Worm (Caenorhabditis elegans): Measurements from ENCODE around the gene T27A10.6.

Gene T27A10.6

DNA sequence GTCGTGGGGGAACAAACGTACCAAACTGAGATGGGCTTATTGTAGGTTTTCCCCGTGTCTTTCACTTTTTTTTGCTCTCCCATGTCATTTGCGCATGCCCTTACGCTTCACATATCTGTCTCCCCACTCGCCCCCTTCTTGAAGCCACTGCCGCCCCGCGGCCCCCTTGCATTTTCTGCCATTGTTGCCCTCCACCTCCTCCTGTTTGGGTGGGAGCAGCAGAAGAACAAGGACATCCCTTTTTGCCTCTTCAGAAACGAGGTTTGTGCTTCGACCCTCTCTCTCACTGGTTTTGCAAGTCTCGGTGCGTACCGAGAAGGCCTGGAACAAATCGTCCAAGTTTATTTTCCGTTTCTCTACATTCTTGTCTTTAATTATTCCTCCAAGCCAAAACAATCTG is 42.0 kb downstream of the T27A10.6 start:
- TF ChIP-seq sea-1 (GFP tag; conservative IDR thresholded peaks at IDR 0.05) = no peak
- TF ChIP-seq hmg-4 (GFP tag; optimal IDR thresholded peaks at IDR 0.05) = no peak
- TF ChIP-seq tbx-37 (GFP tag; conservative IDR thresholded peaks at IDR 0.05) = no peak
- no peak for TF ChIP-seq scrt-1 (GFP tag; IDR thresholded peaks at IDR 0.05)
- TF ChIP-seq hmbx-1 (tag; optimal IDR thresholded peaks at IDR 0.05) = no peak
- TF ChIP-seq B0310.2 (tag; optimal IDR thresholded peaks at IDR 0.05) = no peak
- no peak for TF ChIP-seq tra-4 (tag; optimal IDR thresholded peaks at IDR 0.05)
- no peak for TF ChIP-seq tbx-11 (GFP tag; IDR thresholded peaks at IDR 0.05)
- TF ChIP-seq hnd-1 (tag; optimal IDR thresholded peaks at IDR 0.05) = no peak
- TF ChIP-seq pes-1 (GFP tag; IDR thresholded peaks at IDR 0.05) = no peak
- no peak for TF ChIP-seq ets-7 (tag; optimal IDR thresholded peaks at IDR 0.05)
- TF ChIP-seq ceh-36 (tag; optimal IDR thresholded peaks at IDR 0.05) = no peak
- no peak for TF ChIP-seq aly-1 (tag; optimal IDR thresholded peaks at IDR 0.05)
- TF ChIP-seq ceh-13 (GFP tag; optimal IDR thresholded peaks at IDR 0.05) = no peak
- no peak for TF ChIP-seq ama-1 (optimal IDR thresholded peaks at IDR 0.05)
- TF ChIP-seq flt-1 (GFP tag; IDR thresholded peaks at IDR 0.05) = no peak
- no peak for TF ChIP-seq F13C5.2 (tag; optimal IDR thresholded peaks at IDR 0.05)

DNA sequence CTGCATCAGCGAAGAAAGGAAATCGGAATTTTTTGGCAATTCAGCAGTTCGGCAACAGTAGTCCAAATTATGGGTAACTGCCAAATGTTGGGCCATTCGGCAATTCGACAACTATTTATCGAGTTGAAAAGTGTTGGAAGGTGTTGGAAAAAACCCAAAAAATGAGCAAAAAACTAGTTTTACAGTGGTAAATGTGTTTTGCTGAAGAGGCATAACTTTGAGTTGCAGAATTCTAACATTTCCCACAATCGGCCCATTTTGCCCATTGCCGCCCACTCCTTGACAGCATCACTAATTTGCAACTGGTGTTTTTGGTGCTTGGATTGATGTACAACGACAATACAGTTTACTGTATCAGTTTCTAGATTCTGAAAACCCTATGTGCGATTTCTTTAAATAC is 42.5 kb downstream of the T27A10.6 start:
- no peak for TF ChIP-seq ceh-13 (GFP tag; optimal IDR thresholded peaks at IDR 0.05)
- TF ChIP-seq ama-1 (optimal IDR thresholded peaks at IDR 0.05) = no peak
- no peak for TF ChIP-seq pes-1 (GFP tag; IDR thresholded peaks at IDR 0.05)
- no peak for TF ChIP-seq F13C5.2 (tag; optimal IDR thresholded peaks at IDR 0.05)
- TF ChIP-seq tbx-37 (GFP tag; conservative IDR thresholded peaks at IDR 0.05) = no peak
- no peak for TF ChIP-seq scrt-1 (GFP tag; IDR thresholded peaks at IDR 0.05)

DNA sequence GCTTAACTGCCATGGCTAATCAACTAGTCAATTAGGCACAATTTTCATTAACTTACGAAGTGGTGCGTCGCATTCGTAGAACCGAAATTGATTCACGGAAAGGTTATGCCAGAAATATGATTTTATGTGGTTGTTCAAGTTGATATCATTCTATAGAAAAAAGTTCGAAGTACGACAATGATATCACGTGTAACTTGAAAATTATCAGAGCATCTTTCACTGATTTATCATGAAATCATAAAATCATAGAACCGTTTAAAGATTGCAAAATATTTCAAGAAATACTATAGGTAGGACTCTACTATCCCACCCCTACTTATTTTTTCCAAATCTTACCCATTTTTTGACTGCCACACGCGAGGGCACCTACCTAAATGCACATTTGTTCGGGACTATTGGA is 43.2 kb downstream of the T27A10.6 start:
- no peak for TF ChIP-seq ceh-13 (GFP tag; optimal IDR thresholded peaks at IDR 0.05)
- no peak for TF ChIP-seq pes-1 (GFP tag; IDR thresholded peaks at IDR 0.05)
- no peak for TF ChIP-seq scrt-1 (GFP tag; IDR thresholded peaks at IDR 0.05)
- TF ChIP-seq hmbx-1 (tag; optimal IDR thresholded peaks at IDR 0.05) = no peak
- no peak for TF ChIP-seq sea-1 (GFP tag; conservative IDR thresholded peaks at IDR 0.05)
- TF ChIP-seq tbx-37 (GFP tag; conservative IDR thresholded peaks at IDR 0.05) = no peak
- no peak for TF ChIP-seq ama-1 (optimal IDR thresholded peaks at IDR 0.05)
- TF ChIP-seq tbx-11 (GFP tag; IDR thresholded peaks at IDR 0.05) = no peak

DNA sequence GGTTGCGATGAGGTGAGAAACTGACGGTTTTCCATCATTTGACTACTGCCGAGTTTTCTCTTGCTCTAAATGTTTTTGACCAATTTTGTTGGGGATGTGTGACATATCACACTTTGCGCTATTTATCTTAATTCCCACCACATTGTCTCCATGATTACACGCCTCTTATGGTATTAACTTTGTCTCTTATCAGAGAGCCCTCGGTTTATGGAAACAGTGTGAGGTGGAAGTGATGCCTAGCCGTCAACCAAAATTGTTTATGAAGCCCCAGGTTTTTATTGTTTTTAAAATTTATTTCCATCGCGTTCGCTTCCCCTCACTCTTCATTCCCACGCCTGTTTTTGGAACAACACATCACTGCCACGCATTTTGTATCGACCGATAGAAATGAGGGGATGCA is 45.0 kb downstream of the T27A10.6 start:
- TF ChIP-seq sea-1 (GFP tag; conservative IDR thresholded peaks at IDR 0.05) (no peak), ets-7 (tag; optimal IDR thresholded peaks at IDR 0.05) (no peak), tra-4 (tag; optimal IDR thresholded peaks at IDR 0.05) (no peak), B0310.2 (tag; optimal IDR thresholded peaks at IDR 0.05) (no peak), ceh-36 (tag; optimal IDR thresholded peaks at IDR 0.05) (no peak), tbx-37 (GFP tag; conservative IDR thresholded peaks at IDR 0.05) (no peak), tbx-11 (GFP tag; IDR thresholded peaks at IDR 0.05) (no peak), flt-1 (GFP tag; IDR thresholded peaks at IDR 0.05) (no peak), hmg-4 (GFP tag; optimal IDR thresholded peaks at IDR 0.05) (no peak), ceh-13 (GFP tag; optimal IDR thresholded peaks at IDR 0.05) (no peak), scrt-1 (GFP tag; IDR thresholded peaks at IDR 0.05) (no peak), pes-1 (GFP tag; IDR thresholded peaks at IDR 0.05) (no peak), hmbx-1 (tag; optimal IDR thresholded peaks at IDR 0.05) (no peak)

DNA sequence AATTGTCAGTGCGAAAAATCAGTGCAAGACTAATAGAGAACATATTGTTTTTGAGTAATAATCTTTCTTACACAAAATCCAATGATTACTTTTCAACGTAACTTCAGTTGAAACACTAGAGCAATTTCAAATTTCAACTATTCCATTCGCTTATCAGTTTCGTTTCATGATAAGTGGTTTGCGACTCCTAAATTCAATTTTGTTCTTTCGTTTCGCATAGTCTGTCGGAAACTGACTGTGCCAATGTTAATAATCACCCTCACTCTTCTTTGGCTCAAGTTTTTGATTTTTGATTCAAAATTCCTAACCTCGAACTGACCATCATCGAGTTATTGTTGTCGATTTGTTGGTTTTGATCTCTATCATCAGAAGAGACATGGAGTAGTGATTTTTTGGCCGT is 47.4 kb downstream of the T27A10.6 start:
- TF ChIP-seq ceh-36 (tag; optimal IDR thresholded peaks at IDR 0.05) (no peak), tra-4 (tag; optimal IDR thresholded peaks at IDR 0.05) (no peak), ama-1 (optimal IDR thresholded peaks at IDR 0.05) (no peak), hnd-1 (tag; optimal IDR thresholded peaks at IDR 0.05) (no peak), pes-1 (GFP tag; IDR thresholded peaks at IDR 0.05) (no peak), tbx-11 (GFP tag; IDR thresholded peaks at IDR 0.05) (no peak), F13C5.2 (tag; optimal IDR thresholded peaks at IDR 0.05) (no peak), flt-1 (GFP tag; IDR thresholded peaks at IDR 0.05) (no peak), scrt-1 (GFP tag; IDR thresholded peaks at IDR 0.05) (no peak), B0310.2 (tag; optimal IDR thresholded peaks at IDR 0.05) (no peak), sea-1 (GFP tag; conservative IDR thresholded peaks at IDR 0.05) (no peak), hmbx-1 (tag; optimal IDR thresholded peaks at IDR 0.05) (no peak), ets-7 (tag; optimal IDR thresholded peaks at IDR 0.05) (no peak), aly-1 (tag; optimal IDR thresholded peaks at IDR 0.05) (no peak), tbx-37 (GFP tag; conservative IDR thresholded peaks at IDR 0.05) (no peak)

DNA sequence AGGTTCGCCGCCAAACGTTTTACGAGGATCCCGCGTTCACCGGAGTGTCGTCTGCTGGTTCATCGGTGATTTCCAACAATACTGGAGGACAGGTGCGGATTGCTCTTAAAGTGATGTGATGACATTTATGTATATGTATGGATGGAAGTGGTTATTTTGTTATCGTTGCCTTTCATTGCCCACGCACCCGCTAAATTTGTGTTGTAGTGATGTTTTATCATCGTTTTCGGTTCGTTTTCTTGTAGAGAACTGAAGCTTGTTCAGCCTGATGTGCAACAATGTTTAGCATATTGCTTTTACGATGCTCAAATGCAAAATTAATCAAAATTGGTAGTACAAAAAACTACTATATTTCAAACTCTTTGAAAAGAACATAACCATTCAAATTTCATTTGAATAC is 48.3 kb downstream of the T27A10.6 start:
- no peak for TF ChIP-seq tbx-37 (GFP tag; conservative IDR thresholded peaks at IDR 0.05)
- no peak for TF ChIP-seq hmg-4 (GFP tag; optimal IDR thresholded peaks at IDR 0.05)
- no peak for TF ChIP-seq hmbx-1 (tag; optimal IDR thresholded peaks at IDR 0.05)
- no peak for TF ChIP-seq ceh-13 (GFP tag; optimal IDR thresholded peaks at IDR 0.05)
- TF ChIP-seq B0310.2 (tag; optimal IDR thresholded peaks at IDR 0.05) = no peak
- no peak for TF ChIP-seq scrt-1 (GFP tag; IDR thresholded peaks at IDR 0.05)
- TF ChIP-seq tra-4 (tag; optimal IDR thresholded peaks at IDR 0.05) = no peak
- TF ChIP-seq sea-1 (GFP tag; conservative IDR thresholded peaks at IDR 0.05) = no peak
- TF ChIP-seq flt-1 (GFP tag; IDR thresholded peaks at IDR 0.05) = no peak
- no peak for TF ChIP-seq F13C5.2 (tag; optimal IDR thresholded peaks at IDR 0.05)
- TF ChIP-seq ceh-36 (tag; optimal IDR thresholded peaks at IDR 0.05) = no peak
- no peak for TF ChIP-seq tbx-11 (GFP tag; IDR thresholded peaks at IDR 0.05)
- TF ChIP-seq ets-7 (tag; optimal IDR thresholded peaks at IDR 0.05) = no peak
- TF ChIP-seq ama-1 (optimal IDR thresholded peaks at IDR 0.05) = no peak
- TF ChIP-seq pes-1 (GFP tag; IDR thresholded peaks at IDR 0.05) = no peak
- no peak for TF ChIP-seq hnd-1 (tag; optimal IDR thresholded peaks at IDR 0.05)

DNA sequence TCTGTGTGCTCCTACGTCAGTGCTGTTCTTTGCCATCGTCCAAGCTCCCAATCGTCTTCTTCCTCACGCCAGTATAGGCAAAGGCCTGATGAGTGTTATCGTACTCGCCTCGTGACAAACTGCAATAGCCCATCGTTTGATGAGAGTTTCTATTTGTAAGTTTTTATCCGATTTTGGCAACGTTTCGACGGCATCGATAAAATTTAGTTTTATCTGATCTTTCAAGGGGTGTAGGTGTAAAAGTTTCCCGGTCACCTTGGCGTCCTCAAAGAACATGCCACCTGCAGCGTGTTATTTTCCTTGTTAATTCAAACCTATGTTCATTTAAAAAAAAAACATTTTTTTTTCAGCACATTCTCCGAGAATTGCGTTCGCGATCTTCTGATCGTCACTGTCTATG is 49.1 kb downstream of the T27A10.6 start:
- no peak for TF ChIP-seq tra-4 (tag; optimal IDR thresholded peaks at IDR 0.05)
- TF ChIP-seq scrt-1 (GFP tag; IDR thresholded peaks at IDR 0.05) = no peak
- TF ChIP-seq tbx-11 (GFP tag; IDR thresholded peaks at IDR 0.05) = no peak
- TF ChIP-seq hnd-1 (tag; optimal IDR thresholded peaks at IDR 0.05) = no peak
- TF ChIP-seq F13C5.2 (tag; optimal IDR thresholded peaks at IDR 0.05) = no peak
- TF ChIP-seq aly-1 (tag; optimal IDR thresholded peaks at IDR 0.05) = no peak
- TF ChIP-seq hmg-4 (GFP tag; optimal IDR thresholded peaks at IDR 0.05) = no peak
- no peak for TF ChIP-seq pes-1 (GFP tag; IDR thresholded peaks at IDR 0.05)
- TF ChIP-seq sea-1 (GFP tag; conservative IDR thresholded peaks at IDR 0.05) = no peak
- no peak for TF ChIP-seq B0310.2 (tag; optimal IDR thresholded peaks at IDR 0.05)
- TF ChIP-seq ceh-36 (tag; optimal IDR thresholded peaks at IDR 0.05) = no peak
- TF ChIP-seq ama-1 (optimal IDR thresholded peaks at IDR 0.05) = no peak
- TF ChIP-seq flt-1 (GFP tag; IDR thresholded peaks at IDR 0.05) = no peak
- no peak for TF ChIP-seq ceh-13 (GFP tag; optimal IDR thresholded peaks at IDR 0.05)
- TF ChIP-seq ets-7 (tag; optimal IDR thresholded peaks at IDR 0.05) = no peak
- TF ChIP-seq tbx-37 (GFP tag; conservative IDR thresholded peaks at IDR 0.05) = no peak
- no peak for TF ChIP-seq hmbx-1 (tag; optimal IDR thresholded peaks at IDR 0.05)
